Fruit fly (Drosophila melanogaster) whole organism, embryonic: ENCODE results near the gene fau.

ENCODE experiments used
- CG8944 ChIP-seq: fragments of 200-800 bp; sonication (Bioruptor generic); optimal IDR thresholded peaks from 3 replicates; lab custom pipeline; 2016; ENCODE audit warnings: missing biosample characterization, missing genetic modification characterization
- Dbx ChIP-seq: fragments of 200-800 bp; sonication (Bioruptor generic); IDR thresholded peaks from 3 replicates; pipeline ENCODE4 v1.3.6; 2022; ENCODE audit warnings: missing biosample characterization, missing genetic modification characterization
- YL-1 ChIP-seq: fragments of 200-800 bp; sonication (Bioruptor generic); optimal IDR thresholded peaks from 3 replicates; lab custom pipeline; 2017; ENCODE audit warnings: missing biosample characterization, mild to moderate bottlenecking, missing genetic modification characterization
- ato ChIP-seq: fragments of 200-800 bp; sonication (Bioruptor generic); IDR thresholded peaks from 2 replicates; pipeline ENCODE4 v1.3.6; 2022; ENCODE audit warnings: missing biosample characterization, missing genetic modification characterization; ENCODE audit not compliant: partially characterized antibody
- crc ChIP-seq: fragments of 200-800 bp; sonication (Bioruptor generic); optimal IDR thresholded peaks from 2 replicates; lab custom pipeline; 2016; ENCODE audit warnings: missing biosample characterization, missing genetic modification characterization
- ftz-f1 ChIP-seq: fragments of 200-800 bp; sonication (Bioruptor generic); optimal IDR thresholded peaks from 2 replicates; lab custom pipeline; 2016; ENCODE audit warnings: missing biosample characterization, missing genetic modification characterization
- ind ChIP-seq: fragments of 200-800 bp; sonication (Bioruptor generic); optimal IDR thresholded peaks from 3 replicates; lab custom pipeline; 2016; ENCODE audit warnings: missing biosample characterization, missing genetic modification characterization
- peb ChIP-seq: fragments of 200-800 bp; sonication (Bioruptor generic); IDR thresholded peaks from 2 replicates; pipeline ENCODE4 v1.3.6; 2022; ENCODE audit warnings: missing biosample characterization, missing genetic modification characterization
- tgo ChIP-seq: fragments of 200-800 bp; sonication (Bioruptor generic); IDR thresholded peaks from 3 replicates; pipeline ENCODE4 v1.3.6; 2022; ENCODE audit warnings: missing biosample characterization, missing genetic modification characterization

- TF ChIP-seq Dbx (GFP tag; lab: Robert Waterston, UW) (no peak), ato (no peak), ftz-f1 (GFP tag; lab: Kevin White, UChicago) (no peak), crc (no peak), tgo (GFP tag; lab: Robert Waterston, UW) (no peak), peb (GFP tag; lab: Robert Waterston, UW) (no peak), YL-1 (no peak), ind (GFP tag; lab: Kevin White, UChicago) (no peak), CG8944 (GFP tag; lab: Kevin White, UChicago) (no peak)
Measured at dm6 chr3R:10776047-10776659, 1.0 kb downstream of the fau start.
